Fruit fly (Drosophila melanogaster) whole organism, prepupa: ENCODE measurements around the gene ninaD.

ENCODE experiments used
- CG6792 ChIP-seq: fragments of 200-800 bp; sonication (Bioruptor generic); optimal IDR thresholded peaks from 3 replicates; lab custom pipeline; 2016; ENCODE audit warnings: missing biosample characterization, missing genetic modification characterization
- CG8632 ChIP-seq: fragments of 200-800 bp; sonication (Bioruptor generic); optimal IDR thresholded peaks from 3 replicates; lab custom pipeline; 2016; ENCODE audit warnings: missing biosample characterization, missing genetic modification characterization
- Ets21C ChIP-seq: fragments of 200-800 bp; sonication (Bioruptor generic); optimal IDR thresholded peaks from 3 replicates; lab custom pipeline; 2016; ENCODE audit warnings: missing biosample characterization, missing genetic modification characterization
- dac ChIP-seq: fragments of 200-800 bp; sonication (Bioruptor generic); optimal IDR thresholded peaks from 2 replicates; lab custom pipeline; 2017; ENCODE audit warnings: missing biosample characterization, mild to moderate bottlenecking, missing genetic modification characterization
- net ChIP-seq: fragments of 200-800 bp; sonication (Bioruptor generic); optimal IDR thresholded peaks from 3 replicates; lab custom pipeline; 2016; ENCODE audit warnings: missing biosample characterization, missing genetic modification characterization

DNA sequence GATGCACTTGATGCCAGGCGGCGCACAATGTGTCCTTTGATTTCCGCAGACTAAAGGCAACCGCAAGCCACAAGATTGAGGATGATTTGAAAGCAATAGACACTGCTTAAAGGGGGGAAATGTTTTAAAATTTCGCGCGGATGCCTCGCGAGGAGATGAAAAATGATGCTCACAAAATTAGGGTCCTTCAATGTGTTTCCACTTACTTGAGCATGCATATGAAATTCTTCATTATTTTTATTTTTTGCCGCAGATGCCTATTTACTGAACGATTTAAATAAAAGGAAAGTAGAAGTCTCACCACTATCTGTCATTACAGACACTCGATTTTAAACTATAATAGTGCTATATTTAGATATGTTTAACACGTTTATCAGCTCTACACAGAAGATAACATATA is 14.8 kb downstream of the ninaD start, which contains the start of gene Slc25A46b:
- no peak for TF ChIP-seq dac (GFP tag; lab: Kevin White, UChicago)
- TF ChIP-seq CG8632 (GFP tag; lab: Kevin White, UChicago), result no peak
- no peak for TF ChIP-seq Ets21C (GFP tag; lab: Kevin White, UChicago)
- no peak for TF ChIP-seq net
- no peak for TF ChIP-seq CG6792 (GFP tag; lab: Kevin White, UChicago)
